Fruit fly (Drosophila melanogaster): ENCODE results near the gene smog.

smog gene

DNA sequence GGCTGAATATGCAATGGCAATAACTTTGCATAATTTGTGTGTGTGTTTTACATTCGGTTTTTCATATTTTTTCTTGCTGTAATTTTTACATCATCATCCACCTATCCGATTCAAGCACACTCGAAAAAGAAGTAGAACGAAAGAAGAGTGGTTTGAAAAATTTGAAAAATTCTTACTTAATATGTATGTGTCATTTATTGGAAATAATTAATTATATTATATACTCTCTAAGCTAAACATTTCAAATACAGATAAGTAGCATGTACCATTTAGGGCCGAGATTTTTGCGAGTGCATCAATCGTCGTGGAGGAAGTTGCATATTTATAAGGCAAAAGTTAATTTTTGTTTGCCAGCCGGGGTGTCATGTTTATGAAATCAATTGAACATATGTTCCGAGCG, 46.6 kb upstream of the smog start (continued):
- 0 out of 2 replicates have a peak, but pooled peaks have one; percentile 31 for TF ChIP-seq CG11247 (GFP tag; IDR thresholded peaks at IDR 0.05)

dm6 chr2L:4807953-4808604, 44.6 kb upstream of the smog start:
- peak; percentile 35 for TF ChIP-seq sens (GFP tag)
- TF ChIP-seq so (GFP tag; IDR thresholded peaks at IDR 0.05), result 0 out of 3 replicates have a peak, but pooled peaks have one; percentile 49
- TF ChIP-seq CG31224 (GFP tag; IDR thresholded peaks at IDR 0.05), result peak; percentile 78
- TF ChIP-seq chinmo (GFP tag; IDR thresholded peaks at IDR 0.05; ENCODE audit: partially characterized antibody), result peak; percentile 77; the same call in 1 of the 4 replicates
- no peak for TF ChIP-seq CG9932 (GFP tag; IDR thresholded peaks at IDR 0.05)
- TF ChIP-seq CG10959 (GFP tag; IDR thresholded peaks at IDR 0.05), result no peak
- peak; percentile 53 for TF ChIP-seq nom (GFP tag; optimal IDR thresholded peaks at IDR 0.05)
- TF ChIP-seq Hr78 (GFP tag; optimal IDR thresholded peaks at IDR 0.05), result no peak
- no peak for TF ChIP-seq CG11398 (GFP tag; optimal IDR thresholded peaks at IDR 0.05)
- TF ChIP-seq row (GFP tag; IDR thresholded peaks at IDR 0.05), result 0 out of 3 replicates have a peak, but pooled peaks have one; percentile 21
- TF ChIP-seq D19B (GFP tag; optimal IDR thresholded peaks at IDR 0.05), result peak; percentile 68
- 0 out of 2 replicates have a peak, but pooled peaks have one; percentile 25 for TF ChIP-seq Atf6 (GFP tag; IDR thresholded peaks at IDR 0.05)
- TF ChIP-seq Rfx (GFP tag; IDR thresholded peaks at IDR 0.05), result 0 out of 2 replicates have a peak, but pooled peaks have one; percentile 34
- TF ChIP-seq CG8290 (GFP tag; optimal IDR thresholded peaks at IDR 0.05), result no peak
- TF ChIP-seq CG8290 (tag; optimal IDR thresholded peaks at IDR 0.05), result peak in 1 of 2 experiments; percentile 28
- peak; percentile 27 for TF ChIP-seq ftz-f1 (GFP tag; optimal IDR thresholded peaks at IDR 0.05)

dm6 chr2L:4810044-4810609, 42.5 kb upstream of the smog start:
- TF ChIP-seq CG33213 (GFP tag; optimal IDR thresholded peaks at IDR 0.05) (peak; percentile 92), CG13123 (GFP tag; optimal IDR thresholded peaks at IDR 0.05) (no peak), Stat92E (GFP tag; optimal IDR thresholded peaks at IDR 0.05) (peak in 1 of 3 experiments; percentile 91), Dfd (GFP tag; optimal IDR thresholded peaks at IDR 0.05) (no peak), CG16815 (GFP tag; optimal IDR thresholded peaks at IDR 0.05) (no peak), dm (GFP tag; optimal IDR thresholded peaks at IDR 0.05) (peak; percentile 63), CG12659 (GFP tag; optimal IDR thresholded peaks at IDR 0.05) (peak; percentile 71), pb (GFP tag; optimal IDR thresholded peaks at IDR 0.05) (no peak), CG11504 (tag; optimal IDR thresholded peaks at IDR 0.05) (peak; percentile 75), gcm (GFP tag; optimal IDR thresholded peaks at IDR 0.05) (peak; percentile 69), CoRest (tag; optimal IDR thresholded peaks at IDR 0.05) (peak; percentile 68), Bgb (GFP tag; IDR thresholded peaks at IDR 0.05; ENCODE audit: partially characterized antibody) (peak; percentile 72; the same call in 1 of the 2 replicates), CG11093 (GFP tag; IDR thresholded peaks at IDR 0.05) (no peak), trem (tag; optimal IDR thresholded peaks at IDR 0.05) (peak; percentile 28), CG8290 (GFP tag; optimal IDR thresholded peaks at IDR 0.05) (peak; percentile 54), CG8290 (tag; optimal IDR thresholded peaks at IDR 0.05) (peak; percentile 14 to 76), Nf-YA (GFP tag; IDR thresholded peaks at IDR 0.05) (peak; percentile 31; the same call in 1 of the 2 replicates), CG10274 (GFP tag; optimal IDR thresholded peaks at IDR 0.05) (no peak), aop (GFP tag; IDR thresholded peaks at IDR 0.05) (no peak), CG16779 (GFP tag; IDR thresholded peaks at IDR 0.05) (no peak), HHEX (GFP tag; optimal IDR thresholded peaks at IDR 0.05) (no peak), Vsx1 (GFP tag; optimal IDR thresholded peaks at IDR 0.05) (no peak), HLH54F (GFP tag; optimal IDR thresholded peaks at IDR 0.05) (no peak), Dip3 (GFP tag; optimal IDR thresholded peaks at IDR 0.05) (no peak), CG12236 (GFP tag; optimal IDR thresholded peaks at IDR 0.05) (no peak), ewg (GFP tag; optimal IDR thresholded peaks at IDR 0.05) (peak; percentile 30), nerfin-1 (tag; optimal IDR thresholded peaks at IDR 0.05) (peak; percentile 55), rib (GFP tag; IDR thresholded peaks at IDR 0.05) (peak; percentile 66; the same call in 1 of the 2 replicates), tgo (GFP tag; IDR thresholded peaks at IDR 0.05) (peak; percentile 28; the same call in 1 of the 3 replicates), MTF-1 (GFP tag; optimal IDR thresholded peaks at IDR 0.05; ENCODE audit: borderline replicate concordance) (peak; percentile 54), CG11696 (GFP tag; IDR thresholded peaks at IDR 0.05) (no peak)
